Fruit fly (Drosophila melanogaster) whole organism, embryonic: ENCODE results near the gene Hem.
A peak's percentile ranks its signal among the peaks of the same experiment; 100 is the strongest.

Source experiments
- Atf6 ChIP-seq: fragments of 200-800 bp; sonication (Bioruptor generic); IDR thresholded peaks from 2 replicates; pipeline ENCODE4 v1.3.6; 2022; ENCODE audit warnings: missing biosample characterization, missing genetic modification characterization
- B-H1 ChIP-seq: fragments of 200-800 bp; sonication (Bioruptor generic); IDR thresholded peaks from 3 replicates; pipeline ENCODE4 v1.3.6; 2022; ENCODE audit warnings: missing biosample characterization, missing genetic modification characterization
- CG10959 ChIP-seq: fragments of 200-800 bp; sonication (Bioruptor generic); IDR thresholded peaks from 2 replicates; pipeline ENCODE4 v1.3.6; 2022; ENCODE audit warnings: missing biosample characterization, missing genetic modification characterization
- CG11247 ChIP-seq: fragments of 200-800 bp; sonication (Bioruptor generic); IDR thresholded peaks from 2 replicates; pipeline ENCODE4 v1.3.6; 2022; ENCODE audit warnings: missing biosample characterization, missing genetic modification characterization
- CG11560 ChIP-seq: fragments of 200-800 bp; sonication (Bioruptor generic); IDR thresholded peaks from 3 replicates; pipeline ENCODE4 v1.3.6; 2022; ENCODE audit warnings: missing biosample characterization, missing genetic modification characterization
- CG12155 ChIP-seq: fragments of 200-800 bp; sonication (Bioruptor generic); optimal IDR thresholded peaks from 3 replicates; lab custom pipeline; 2016; ENCODE audit warnings: missing biosample characterization, missing genetic modification characterization
- CG13424 ChIP-seq: fragments of 200-800 bp; sonication (Bioruptor generic); optimal IDR thresholded peaks from 2 replicates; lab custom pipeline; 2019; ENCODE audit warnings: missing biosample characterization, mild to moderate bottlenecking, missing genetic modification characterization, moderate library complexity
- CG13894 ChIP-seq: fragments of 200-800 bp; sonication (Bioruptor generic); optimal IDR thresholded peaks from 3 replicates; lab custom pipeline; 2018; ENCODE audit warnings: missing biosample characterization, mild to moderate bottlenecking, missing genetic modification characterization, moderate library complexity
- CG14860 ChIP-seq: fragments of 200-800 bp; sonication (Bioruptor generic); IDR thresholded peaks from 3 replicates; pipeline ENCODE4 v1.3.6; 2022; ENCODE audit warnings: missing biosample characterization, missing genetic modification characterization; ENCODE audit not compliant: partially characterized antibody
- CG15514 ChIP-seq: fragments of 200-800 bp; sonication (Bioruptor generic); optimal IDR thresholded peaks from 3 replicates; lab custom pipeline; 2017; ENCODE audit warnings: missing biosample characterization, missing genetic modification characterization, mild to moderate bottlenecking, moderate library complexity, missing genetic modification reagents
- CG1603 ChIP-seq: fragments of 200-800 bp; sonication (Bioruptor generic); optimal IDR thresholded peaks from 2 replicates; lab custom pipeline; 2019; ENCODE audit warnings: missing biosample characterization, mild to moderate bottlenecking, missing genetic modification characterization, moderate library complexity
- CG17568 ChIP-seq: fragments of 200-800 bp; sonication (Bioruptor generic); optimal IDR thresholded peaks from 2 replicates; lab custom pipeline; 2018; ENCODE audit warnings: missing biosample characterization, mild to moderate bottlenecking, missing genetic modification characterization, moderate library complexity
- CG17612 ChIP-seq: fragments of 200-800 bp; sonication (Bioruptor generic); IDR thresholded peaks from 2 replicates; pipeline ENCODE4 v1.3.6; 2022; ENCODE audit warnings: missing biosample characterization, missing genetic modification characterization
- CG17829 ChIP-seq: fragments of 200-800 bp; optimal IDR thresholded peaks from 2 replicates; lab custom pipeline; 2019; ENCODE audit warnings: missing biosample characterization, mild to moderate bottlenecking, missing genetic modification characterization, moderate library complexity
- CG2199 ChIP-seq: fragments of 200-800 bp; sonication (Bioruptor generic); IDR thresholded peaks from 3 replicates; pipeline ENCODE4 v1.3.6; 2022; ENCODE audit warnings: missing biosample characterization, missing genetic modification characterization
- CG2889 ChIP-seq: fragments of 200-800 bp; sonication (Bioruptor generic); IDR thresholded peaks from 3 replicates; pipeline ENCODE4 v1.3.6; 2022; ENCODE audit warnings: missing biosample characterization, missing genetic modification characterization
- CG30020 ChIP-seq: fragments of 200-800 bp; optimal IDR thresholded peaks from 2 replicates; lab custom pipeline; 2019; ENCODE audit warnings: missing biosample characterization, mild to moderate bottlenecking, missing genetic modification characterization, moderate library complexity
- CG30403 ChIP-seq: fragments of 200-800 bp; sonication (Bioruptor generic); optimal IDR thresholded peaks from 3 replicates; lab custom pipeline; 2016; ENCODE audit warnings: missing biosample characterization, missing genetic modification characterization
- CG33213 ChIP-seq: fragments of 200-800 bp; sonication (Bioruptor generic); optimal IDR thresholded peaks from 3 replicates; lab custom pipeline; 2016; ENCODE audit warnings: missing biosample characterization, missing genetic modification characterization
- CG42726 ChIP-seq: fragments of 200-800 bp; sonication (Bioruptor generic); IDR thresholded peaks from 2 replicates; pipeline ENCODE4 v1.3.6; 2022; ENCODE audit warnings: missing biosample characterization, missing genetic modification characterization; ENCODE audit not compliant: partially characterized antibody
- CG7556 ChIP-seq: fragments of 200-800 bp; sonication (Bioruptor generic); optimal IDR thresholded peaks from 2 replicates; lab custom pipeline; 2017; ENCODE audit warnings: missing biosample characterization, mild to moderate bottlenecking, missing genetic modification characterization
- CG9876 ChIP-seq: fragments of 200-800 bp; sonication (Bioruptor generic); optimal IDR thresholded peaks from 2 replicates; lab custom pipeline; 2016; ENCODE audit warnings: missing biosample characterization, missing genetic modification characterization
- Dip2 ChIP-seq: fragments of 200-800 bp; sonication (Bioruptor generic); IDR thresholded peaks from 2 replicates; pipeline ENCODE4 v1.3.6; 2022; ENCODE audit warnings: missing biosample characterization, missing genetic modification characterization
- Dip3 ChIP-seq: fragments of 200-800 bp; sonication (Bioruptor generic); optimal IDR thresholded peaks from 3 replicates; lab custom pipeline; 2016; ENCODE audit warnings: missing biosample characterization, missing genetic modification characterization
- Dp ChIP-seq: fragments of 200-800 bp; sonication (Bioruptor generic); optimal IDR thresholded peaks from 2 replicates; lab custom pipeline; 2018; ENCODE audit warnings: missing biosample characterization, mild to moderate bottlenecking, missing genetic modification characterization, moderate library complexity
- HLH54F ChIP-seq: fragments of 200-800 bp; sonication (Bioruptor generic); optimal IDR thresholded peaks from 3 replicates; lab custom pipeline; 2016; ENCODE audit warnings: missing biosample characterization, missing genetic modification characterization
- HLHmδ ChIP-seq: fragments of 200-800 bp; sonication (Bioruptor generic); optimal IDR thresholded peaks from 2 replicates; lab custom pipeline; 2018; ENCODE audit warnings: missing biosample characterization, mild to moderate bottlenecking, missing genetic modification characterization, moderate library complexity
- HmgZ ChIP-seq: fragments of 200-800 bp; sonication (Bioruptor generic); optimal IDR thresholded peaks from 2 replicates; lab custom pipeline; 2018; ENCODE audit warnings: missing biosample characterization, mild to moderate bottlenecking, missing genetic modification characterization
- MESR4 ChIP-seq: fragments of 200-800 bp; sonication (Bioruptor generic); optimal IDR thresholded peaks from 2 replicates; lab custom pipeline; 2018; ENCODE audit warnings: missing biosample characterization, mild to moderate bottlenecking, missing genetic modification characterization, moderate library complexity
- Max ChIP-seq: fragments of 200-800 bp; sonication (Bioruptor generic); optimal IDR thresholded peaks from 2 replicates; lab custom pipeline; 2016; ENCODE audit warnings: missing biosample characterization, mild to moderate bottlenecking, missing genetic modification characterization
- NC2α ChIP-seq: fragments of 200-800 bp; sonication (Bioruptor generic); optimal IDR thresholded peaks from 2 replicates; lab custom pipeline; 2016; ENCODE audit warnings: missing biosample characterization, missing genetic modification characterization
- Nf-YA ChIP-seq: fragments of 200-800 bp; sonication (Bioruptor generic); IDR thresholded peaks from 2 replicates; pipeline ENCODE4 v1.3.6; 2022; ENCODE audit warnings: missing biosample characterization, missing genetic modification characterization
- Optix ChIP-seq: fragments of 200-800 bp; sonication (Bioruptor generic); IDR thresholded peaks from 3 replicates; pipeline ENCODE4 v1.3.6; 2022; ENCODE audit warnings: missing biosample characterization, missing genetic modification characterization
- Sox100B ChIP-seq: fragments of 200-800 bp; sonication (Bioruptor generic); optimal IDR thresholded peaks from 3 replicates; lab custom pipeline; 2018; ENCODE audit warnings: missing biosample characterization, mild to moderate bottlenecking, missing genetic modification characterization
- Sry-δ ChIP-seq: fragments of 200-800 bp; sonication (Bioruptor generic); optimal IDR thresholded peaks from 2 replicates; lab custom pipeline; 2016; ENCODE audit warnings: missing biosample characterization, missing genetic modification characterization
- bbx ChIP-seq: fragments of 200-800 bp; sonication (Bioruptor generic); IDR thresholded peaks from 2 replicates; pipeline ENCODE4 v1.3.6; 2022; ENCODE audit warnings: missing biosample characterization, missing genetic modification characterization; ENCODE audit not compliant: partially characterized antibody
- dmrt11E ChIP-seq: fragments of 200-800 bp; sonication (Bioruptor generic); optimal IDR thresholded peaks from 3 replicates; lab custom pipeline; 2018; ENCODE audit warnings: missing biosample characterization, mild to moderate bottlenecking, missing genetic modification characterization, moderate library complexity
- hb ChIP-seq: fragments of 200-800 bp; sonication (Bioruptor generic); IDR thresholded peaks from 3 replicates; pipeline ENCODE4 v1.3.6; 2022; ENCODE audit warnings: missing biosample characterization, missing genetic modification characterization; ENCODE audit not compliant: partially characterized antibody
- hbn ChIP-seq: fragments of 200-800 bp; sonication (Bioruptor generic); IDR thresholded peaks from 2 replicates; pipeline ENCODE4 v1.3.6; 2022; ENCODE audit warnings: missing biosample characterization, missing genetic modification characterization; ENCODE audit not compliant: partially characterized antibody
- insv ChIP-seq, 2 experiments: fragments of 200-800 bp; sonication (Bioruptor generic); optimal IDR thresholded peaks; 3 replicates each; lab custom pipeline; 2016 to 2018; ENCODE audit warnings: missing biosample characterization in 2 of 2, missing genetic modification characterization in 2 of 2
- lilli ChIP-seq: fragments of 200-800 bp; sonication (Bioruptor generic); optimal IDR thresholded peaks from 3 replicates; lab custom pipeline; 2016; ENCODE audit warnings: missing biosample characterization, missing genetic modification characterization
- nerfin-2 ChIP-seq: fragments of 200-800 bp; sonication (Bioruptor generic); IDR thresholded peaks from 2 replicates; pipeline ENCODE4 v1.3.6; 2022; ENCODE audit warnings: missing biosample characterization, missing genetic modification characterization; ENCODE audit not compliant: partially characterized antibody
- pb ChIP-seq: fragments of 200-800 bp; sonication (Bioruptor generic); optimal IDR thresholded peaks from 3 replicates; lab custom pipeline; 2016; ENCODE audit warnings: missing biosample characterization, missing genetic modification characterization
- pho ChIP-seq: fragments of 200-800 bp; sonication (Bioruptor generic); optimal IDR thresholded peaks from 2 replicates; lab custom pipeline; 2016; ENCODE audit warnings: missing biosample characterization, missing genetic modification characterization
- sens ChIP-seq: fragments of 200-800 bp; sonication (Bioruptor generic); peaks from one replicate; lab custom pipeline; 2016; ENCODE audit warnings: missing biosample characterization, missing genetic modification characterization
- so ChIP-seq: fragments of 200-800 bp; sonication (Bioruptor generic); IDR thresholded peaks from 3 replicates; pipeline ENCODE4 v1.3.6; 2022; ENCODE audit warnings: missing biosample characterization, missing genetic modification characterization
- sqz ChIP-seq: fragments of 200-800 bp; sonication (Bioruptor generic); optimal IDR thresholded peaks from 3 replicates; lab custom pipeline; 2018; ENCODE audit warnings: missing biosample characterization, mild to moderate bottlenecking, missing genetic modification characterization
- stwl ChIP-seq: fragments of 200-800 bp; sonication (Bioruptor generic); optimal IDR thresholded peaks from 3 replicates; lab custom pipeline; 2018; ENCODE audit warnings: missing biosample characterization, mild to moderate bottlenecking, missing genetic modification characterization, moderate library complexity
- trem ChIP-seq: fragments of 200-800 bp; optimal IDR thresholded peaks from 3 replicates; lab custom pipeline; 2019; ENCODE audit warnings: missing biosample characterization, mild to moderate bottlenecking, missing genetic modification characterization, moderate library complexity
- unpg ChIP-seq: fragments of 200-800 bp; sonication (Bioruptor generic); optimal IDR thresholded peaks from 3 replicates; lab custom pipeline; 2018; ENCODE audit warnings: missing biosample characterization, mild to moderate bottlenecking, missing genetic modification characterization, moderate library complexity
- usp ChIP-seq: fragments of >200 bp; optimal IDR thresholded peaks from 2 replicates; lab custom pipeline; 2017; ENCODE audit warnings: missing biosample characterization, missing genetic modification characterization

Hem gene

DNA sequence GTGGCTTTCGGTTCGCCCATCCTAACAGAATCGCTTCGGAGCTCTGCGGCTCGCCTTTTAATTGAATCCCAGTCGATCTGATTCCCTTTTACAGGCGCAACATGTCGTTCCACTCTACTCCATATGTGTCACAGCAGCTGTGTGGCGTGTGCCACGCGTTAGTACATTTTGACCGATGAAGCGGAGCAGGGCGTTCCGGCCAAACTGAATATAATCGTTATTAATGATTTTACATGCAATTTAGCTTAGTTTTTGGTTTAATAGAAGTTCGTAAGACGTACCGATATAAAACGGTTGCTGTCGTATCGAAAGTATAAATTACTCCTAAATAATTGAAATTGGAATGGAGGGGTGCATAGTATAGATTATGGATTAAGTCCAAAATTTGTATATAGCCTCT, 21.5 kb downstream of the Hem start, which contains the start of gene CG11523 (continued):
- TF ChIP-seq hbn (0 out of 2 replicates have a peak, but pooled peaks have one; percentile 18), CG33213 (peak; percentile 33), CG11247 (GFP tag; lab: Robert Waterston, UW) (peak; percentile 11; the same call in 1 of the 2 replicates), CG2199 (GFP tag; lab: Robert Waterston, UW) (peak; percentile 46; the same call in 1 of the 3 replicates), MESR4 (peak; percentile 90), CG10959 (no peak), HmgZ (tag; lab: Kevin White, UChicago) (peak; percentile 38), hb (GFP tag; lab: Robert Waterston, UW) (no peak), CG42726 (GFP tag; lab: Robert Waterston, UW) (no peak), B-H1 (no peak), pb (no peak), Atf6 (GFP tag; lab: Robert Waterston, UW) (0 out of 2 replicates have a peak, but pooled peaks have one; percentile 11), CG30020 (peak; percentile 9), usp (no peak), Sox100B (GFP tag; lab: Kevin White, UChicago) (no peak), Nf-YA (GFP tag; lab: Robert Waterston, UW) (no peak), Dip2 (no peak), so (GFP tag; lab: Robert Waterston, UW) (no peak), CG1603 (tag; lab: Kevin White, UChicago) (peak; percentile 74), CG17612 (GFP tag; lab: Robert Waterston, UW) (no peak), bbx (GFP tag; lab: Robert Waterston, UW) (peak; percentile 50), HLH54F (GFP tag; lab: Kevin White, UChicago) (peak; percentile 23), Dp (GFP tag; lab: Kevin White, UChicago) (no peak), CG9876 (no peak), stwl (peak; percentile 5), CG13894 (peak; percentile 13), sens (GFP tag; lab: Kevin White, UChicago) (peak; percentile 77), Sry-δ (GFP tag; lab: Kevin White, UChicago) (peak; percentile 39), CG15514 (GFP tag; lab: Kevin White, UChicago) (peak; percentile 89), CG11560 (tag; lab: Robert Waterston, UW) (0 out of 3 replicates have a peak, but pooled peaks have one; percentile 11)

DNA sequence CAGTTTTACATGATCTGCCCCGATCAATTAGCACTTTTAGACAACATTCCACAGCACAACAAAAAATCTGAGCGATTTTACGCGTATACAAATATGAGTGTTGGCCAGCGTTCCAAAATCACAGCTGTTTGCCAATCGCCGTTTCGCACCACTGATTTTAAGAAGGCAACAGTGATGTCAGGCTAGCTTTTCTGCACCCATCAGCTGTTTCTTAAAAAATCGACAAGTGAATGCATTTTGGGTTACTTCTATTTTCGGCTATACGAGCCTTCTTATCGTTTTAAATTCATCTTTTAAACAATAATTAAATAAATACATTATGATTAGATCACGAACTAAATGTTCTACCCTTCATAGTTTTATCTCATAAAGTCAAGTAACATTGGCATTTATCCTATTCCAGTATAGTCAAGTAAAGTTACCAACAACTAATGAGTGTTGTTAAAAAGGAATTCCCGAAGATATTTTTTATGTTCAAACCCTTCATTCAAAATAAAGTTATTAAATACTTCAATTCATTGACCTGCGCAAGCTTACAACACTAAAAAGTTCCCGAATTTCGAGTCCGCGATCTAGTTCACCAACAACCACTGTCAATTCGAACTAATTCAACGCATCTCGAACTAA, 25.1 kb downstream of the Hem start, which contains the start of the genes Rich and Ddx1:
Gene Rich (minus strand): TSS at position 125 of the 627 bp plus-strand sequence.
Gene Ddx1 (plus strand): TSS at position 573 of the 627 bp plus-strand sequence.
- TF ChIP-seq CG30020 (peak; percentile 43), unpg (GFP tag; lab: Kevin White, UChicago) (no peak), trem (peak; percentile 2), HLHmδ (GFP tag; lab: Kevin White, UChicago) (no peak), pho (GFP tag; lab: Kevin White, UChicago) (peak; percentile 18), CG13424 (peak; percentile 38), Max (GFP tag; lab: Kevin White, UChicago) (peak; percentile 65), Optix (GFP tag; lab: Robert Waterston, UW) (no peak), NC2α (GFP tag; lab: Kevin White, UChicago) (no peak), CG14860 (no peak), sqz (no peak), CG17568 (GFP tag; lab: Kevin White, UChicago) (no peak), CG12155 (GFP tag; lab: Kevin White, UChicago) (peak; percentile 48), Dip3 (peak; percentile 8), dmrt11E (tag; lab: Kevin White, UChicago) (peak; percentile 55), nerfin-2 (GFP tag; lab: Robert Waterston, UW) (no peak), CG2889 (GFP tag; lab: Robert Waterston, UW) (no peak), CG17829 (peak; percentile 57), CG30403 (GFP tag; lab: Kevin White, UChicago) (peak; percentile 76), CG7556 (GFP tag; lab: Kevin White, UChicago) (peak; percentile 64), insv (GFP tag; optimal IDR thresholded peaks at IDR 0.05; lab: Kevin White, UChicago) (peak in 1 of 2 experiments; percentile 26), lilli (GFP tag; lab: Kevin White, UChicago) (peak; percentile 54)
